Worm (Caenorhabditis elegans): ENCODE results near the gene C28H8.7.

ce11 chrIII:5895913-5896312, 9.1 kb upstream of the C28H8.7 start, which contains the start of gene pxl-1:
- TF ChIP-seq ahr-1 (tag; optimal IDR thresholded peaks at IDR 0.05) = no peak
- no peak for TF ChIP-seq hlh-15 (tag; optimal IDR thresholded peaks at IDR 0.05)
- TF ChIP-seq ama-1 (optimal IDR thresholded peaks at IDR 0.05) = no peak
- TF ChIP-seq dmd-4 (tag; optimal IDR thresholded peaks at IDR 0.05; ENCODE audit: borderline replicate concordance) = no peak
- no peak for TF ChIP-seq ceh-9 (tag; optimal IDR thresholded peaks at IDR 0.05)
- TF ChIP-seq pat-9 (tag; optimal IDR thresholded peaks at IDR 0.05) = no peak
- TF ChIP-seq ceh-2 (tag; optimal IDR thresholded peaks at IDR 0.05) = no peak
- no peak for TF ChIP-seq pqm-1 (tag; optimal IDR thresholded peaks at IDR 0.05)
- TF ChIP-seq K02D7.2 (tag; optimal IDR thresholded peaks at IDR 0.05) = no peak
- no peak for TF ChIP-seq ceh-24 (tag; optimal IDR thresholded peaks at IDR 0.05)
